Worm (Caenorhabditis elegans): Measurements from ENCODE around the gene symk-1.

DNA sequence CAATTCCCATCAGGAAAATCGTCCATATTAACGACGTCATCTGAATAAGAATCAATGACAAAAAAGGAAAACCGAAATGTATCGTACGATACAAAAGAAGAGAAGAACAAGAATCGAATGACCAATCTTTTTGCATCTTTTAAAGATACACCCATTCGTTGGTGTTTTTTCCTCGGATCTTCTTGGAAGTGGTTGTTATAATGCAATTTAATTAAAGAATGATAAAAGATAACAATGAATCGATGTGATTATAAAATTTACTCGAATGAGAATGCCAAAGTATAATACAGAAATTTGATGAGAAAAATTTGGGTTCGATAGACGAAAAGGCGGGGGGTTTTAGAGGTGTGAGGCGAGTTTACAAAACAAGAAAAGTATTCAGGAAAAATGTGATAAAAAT is 58.9 kb downstream of the symk-1 start, which contains the start of gene F41E6.12:
- TF ChIP-seq ama-1 (optimal IDR thresholded peaks at IDR 0.05) (peak; percentile 69), ama-1 (GFP tag; optimal IDR thresholded peaks at IDR 0.05) (no peak), F52B5.7 (tag; optimal IDR thresholded peaks at IDR 0.05) (no peak), Y79H2A.3 (GFP tag; conservative IDR thresholded peaks at IDR 0.05) (no peak), unc-62 (GFP tag; optimal IDR thresholded peaks at IDR 0.05) (no peak), egl-44 (GFP tag; IDR thresholded peaks at IDR 0.05) (no peak), F39B2.1 (GFP tag; IDR thresholded peaks at IDR 0.05) (no peak), repo-1 (tag; optimal IDR thresholded peaks at IDR 0.05) (no peak)
